Fruit fly (Drosophila melanogaster): ENCODE measurements around the gene PKD.

DNA sequence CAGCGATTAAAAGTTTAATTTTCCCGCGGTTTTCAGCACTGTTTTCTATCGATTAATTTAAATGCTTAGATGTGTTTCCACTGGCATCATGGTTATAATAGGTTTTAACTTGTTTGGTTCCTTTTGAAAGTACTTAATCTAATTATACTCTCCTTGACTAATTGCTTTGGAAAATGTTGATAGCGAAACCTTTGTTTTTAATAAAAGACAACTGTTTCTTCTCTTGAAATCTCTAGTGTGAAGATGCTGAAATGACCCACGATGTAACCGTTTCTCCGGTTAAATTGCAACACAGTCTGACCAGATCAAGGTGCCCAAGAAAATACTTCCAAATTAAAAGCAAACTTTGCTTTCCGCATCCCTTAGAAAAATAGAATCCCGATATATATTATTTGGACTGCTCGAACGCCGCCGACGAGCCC is 15.3 kb downstream of the PKD start, which contains the start of gene Dlc90F:
- TF ChIP-seq Dek (tag; optimal IDR thresholded peaks at IDR 0.05) = peak; percentile 73
- peak; percentile 38 for TF ChIP-seq CG31388 (GFP tag; optimal IDR thresholded peaks at IDR 0.05)
- peak; percentile 70 for TF ChIP-seq CG32772 (GFP tag; IDR thresholded peaks at IDR 0.05)
- TF ChIP-seq CG18476 (GFP tag; optimal IDR thresholded peaks at IDR 0.05) = peak; percentile 33
- TF ChIP-seq CG6854 (GFP tag; optimal IDR thresholded peaks at IDR 0.05) = no peak
- TF ChIP-seq CG7928 (GFP tag; optimal IDR thresholded peaks at IDR 0.05) = peak; percentile 67
- peak; percentile 88 for TF ChIP-seq CG13624 (GFP tag; optimal IDR thresholded peaks at IDR 0.05)
- no peak for TF ChIP-seq eve (GFP tag; optimal IDR thresholded peaks at IDR 0.05)
- peak; percentile 82 for TF ChIP-seq CG9876 (GFP tag; optimal IDR thresholded peaks at IDR 0.05)
- peak; percentile 34 for TF ChIP-seq CG10431 (GFP tag; optimal IDR thresholded peaks at IDR 0.05)
- TF ChIP-seq CG12236 (GFP tag; optimal IDR thresholded peaks at IDR 0.05) = peak; percentile 19
- peak; percentile 86 for TF ChIP-seq CG33213 (GFP tag; optimal IDR thresholded peaks at IDR 0.05)
- TF ChIP-seq CG5180 (GFP tag; optimal IDR thresholded peaks at IDR 0.05) = no peak
- peak; percentile 83 for TF ChIP-seq dm (GFP tag; optimal IDR thresholded peaks at IDR 0.05)
